Fruit fly (Drosophila melanogaster) whole organism, embryonic: Measurements from ENCODE around the gene CG3339.

Source experiments
- Aef1 ChIP-seq: fragments of 200-800 bp; sonication (Bioruptor generic); IDR thresholded peaks from 3 replicates; pipeline ENCODE4 v1.3.6; 2022; ENCODE audit warnings: missing biosample characterization, missing genetic modification characterization
- CG11398 ChIP-seq: fragments of 200-800 bp; sonication (Bioruptor generic); optimal IDR thresholded peaks from 2 replicates; lab custom pipeline; 2016; ENCODE audit warnings: missing biosample characterization, missing genetic modification characterization
- CG15073 ChIP-seq: fragments of 200-800 bp; sonication (Bioruptor generic); optimal IDR thresholded peaks from 2 replicates; lab custom pipeline; 2016; ENCODE audit warnings: missing biosample characterization, missing genetic modification characterization
- CG1602 ChIP-seq: fragments of 200-800 bp; sonication (Bioruptor generic); optimal IDR thresholded peaks from 3 replicates; lab custom pipeline; 2016; ENCODE audit warnings: missing biosample characterization, missing genetic modification characterization
- CG1792 ChIP-seq: fragments of 200-800 bp; sonication (Bioruptor generic); optimal IDR thresholded peaks from 2 replicates; lab custom pipeline; 2016; ENCODE audit warnings: missing biosample characterization, missing genetic modification characterization
- CG2875 ChIP-seq: fragments of 200-800 bp; sonication (Bioruptor generic); optimal IDR thresholded peaks from 2 replicates; lab custom pipeline; 2017; ENCODE audit warnings: missing biosample characterization, mild to moderate bottlenecking, missing genetic modification characterization, missing genetic modification reagents
- CG31224 ChIP-seq: fragments of 200-800 bp; sonication (Bioruptor generic); IDR thresholded peaks from 2 replicates; pipeline ENCODE4 v1.3.6; 2022; ENCODE audit warnings: missing biosample characterization, missing genetic modification characterization
- CG32767 ChIP-seq: fragments of 200-800 bp; sonication (Bioruptor generic); IDR thresholded peaks from 2 replicates; pipeline ENCODE4 v1.3.6; 2022; ENCODE audit warnings: missing biosample characterization, missing genetic modification characterization
- CG3995 ChIP-seq: fragments of 200-800 bp; sonication (Bioruptor generic); optimal IDR thresholded peaks from 3 replicates; lab custom pipeline; 2016; ENCODE audit warnings: missing biosample characterization, missing genetic modification characterization
- CG42726 ChIP-seq: fragments of 200-800 bp; sonication (Bioruptor generic); IDR thresholded peaks from 2 replicates; pipeline ENCODE4 v1.3.6; 2022; ENCODE audit warnings: missing biosample characterization, missing genetic modification characterization; ENCODE audit not compliant: partially characterized antibody
- CG4282 ChIP-seq: fragments of 200-800 bp; sonication (Bioruptor generic); optimal IDR thresholded peaks from 2 replicates; lab custom pipeline; 2016; ENCODE audit warnings: missing biosample characterization, missing genetic modification characterization
- CG6689 ChIP-seq: fragments of 200-800 bp; sonication (Bioruptor generic); IDR thresholded peaks from 2 replicates; pipeline ENCODE4 v1.3.6; 2022; ENCODE audit warnings: missing biosample characterization, missing genetic modification characterization
- CG8089 ChIP-seq: fragments of 200-800 bp; sonication (Bioruptor generic); optimal IDR thresholded peaks from 3 replicates; lab custom pipeline; 2016; ENCODE audit warnings: missing biosample characterization, missing genetic modification characterization
- D19A ChIP-seq: fragments of 200-800 bp; optimal IDR thresholded peaks from 3 replicates; lab custom pipeline; 2019; ENCODE audit warnings: missing biosample characterization, mild to moderate bottlenecking, missing genetic modification characterization, moderate library complexity
- Dip2 ChIP-seq: fragments of 200-800 bp; sonication (Bioruptor generic); IDR thresholded peaks from 2 replicates; pipeline ENCODE4 v1.3.6; 2022; ENCODE audit warnings: missing biosample characterization, missing genetic modification characterization
- Doc3 ChIP-seq: fragments of 200-800 bp; sonication (Bioruptor generic); IDR thresholded peaks from 3 replicates; pipeline ENCODE4 v1.3.6; 2022; ENCODE audit warnings: missing biosample characterization, missing genetic modification characterization; ENCODE audit not compliant: partially characterized antibody
- H2.0 ChIP-seq: fragments of 200-800 bp; sonication (Bioruptor generic); IDR thresholded peaks from 2 replicates; pipeline ENCODE4 v1.3.6; 2022; ENCODE audit warnings: missing biosample characterization, missing genetic modification characterization
- Hmx ChIP-seq: fragments of 200-800 bp; sonication (Bioruptor generic); optimal IDR thresholded peaks from 2 replicates; lab custom pipeline; 2016; ENCODE audit warnings: missing biosample characterization, missing genetic modification characterization
- Lhr ChIP-seq: fragments of 200-800 bp; sonication (Bioruptor generic); optimal IDR thresholded peaks from 3 replicates; lab custom pipeline; 2017; ENCODE audit warnings: mild to moderate bottlenecking, missing biosample characterization, missing genetic modification reagents, missing genetic modification characterization
- Lim3 ChIP-seq: fragments of 200-800 bp; sonication (Bioruptor generic); IDR thresholded peaks from 2 replicates; pipeline ENCODE4 v1.3.6; 2022; ENCODE audit warnings: missing biosample characterization, missing genetic modification characterization
- Mrtf ChIP-seq: fragments of 200-800 bp; sonication (Bioruptor generic); IDR thresholded peaks from 3 replicates; pipeline ENCODE4 v1.3.6; 2022; ENCODE audit warnings: missing biosample characterization, missing genetic modification characterization
- NFAT ChIP-seq: fragments of 200-800 bp; sonication (Bioruptor generic); IDR thresholded peaks from 2 replicates; pipeline ENCODE4 v1.3.6; 2022; ENCODE audit warnings: missing biosample characterization, missing genetic modification characterization
- Nf-YB ChIP-seq: fragments of 200-800 bp; sonication (Bioruptor generic); optimal IDR thresholded peaks from 3 replicates; lab custom pipeline; 2019; ENCODE audit warnings: missing biosample characterization, mild to moderate bottlenecking, missing genetic modification characterization, moderate library complexity
- Rfx ChIP-seq: fragments of 200-800 bp; sonication (Bioruptor generic); IDR thresholded peaks from 2 replicates; pipeline ENCODE4 v1.3.6; 2022; ENCODE audit warnings: missing biosample characterization, missing genetic modification characterization
- Scr ChIP-seq: fragments of 200-800 bp; sonication (Bioruptor generic); IDR thresholded peaks from 2 replicates; pipeline ENCODE4 v1.3.6; 2022; ENCODE audit warnings: missing biosample characterization, missing genetic modification characterization; ENCODE audit not compliant: partially characterized antibody
- Spps ChIP-seq: fragments of 200-800 bp; sonication (Bioruptor generic); optimal IDR thresholded peaks from 2 replicates; lab custom pipeline; 2018; ENCODE audit warnings: missing biosample characterization, mild to moderate bottlenecking, missing genetic modification characterization
- Taf1 ChIP-seq: fragments of 200-800 bp; sonication (Bioruptor generic); IDR thresholded peaks from 2 replicates; pipeline ENCODE4 v1.3.6; 2022; ENCODE audit warnings: missing biosample characterization, missing genetic modification characterization
- YL-1 ChIP-seq: fragments of 200-800 bp; sonication (Bioruptor generic); optimal IDR thresholded peaks from 3 replicates; lab custom pipeline; 2017; ENCODE audit warnings: missing biosample characterization, mild to moderate bottlenecking, missing genetic modification characterization
- al ChIP-seq: fragments of 200-800 bp; sonication (Bioruptor generic); IDR thresholded peaks from 2 replicates; pipeline ENCODE4 v1.3.6; 2022; ENCODE audit warnings: missing biosample characterization, missing genetic modification characterization
- aop ChIP-seq: fragments of 200-800 bp; sonication (Bioruptor generic); IDR thresholded peaks from 2 replicates; pipeline ENCODE4 v1.3.6; 2022; ENCODE audit warnings: missing biosample characterization, missing genetic modification characterization
- ara ChIP-seq: fragments of 200-800 bp; sonication (Bioruptor generic); IDR thresholded peaks from 2 replicates; pipeline ENCODE4 v1.3.6; 2022; ENCODE audit warnings: missing biosample characterization, missing genetic modification characterization
- ato ChIP-seq: fragments of 200-800 bp; sonication (Bioruptor generic); IDR thresholded peaks from 2 replicates; pipeline ENCODE4 v1.3.6; 2022; ENCODE audit warnings: missing biosample characterization, missing genetic modification characterization; ENCODE audit not compliant: partially characterized antibody
- bcd ChIP-seq: fragments of 200-800 bp; sonication (Bioruptor generic); optimal IDR thresholded peaks from 2 replicates; lab custom pipeline; 2017; ENCODE audit warnings: missing biosample characterization, mild to moderate bottlenecking, missing genetic modification characterization
- chif ChIP-seq, 2 experiments: fragments of 200-800 bp; sonication (Bioruptor generic); optimal IDR thresholded peaks; 3 replicates each; lab custom pipeline; 2016; ENCODE audit warnings: missing biosample characterization in 2 of 2, missing genetic modification characterization in 2 of 2
- gem ChIP-seq: fragments of 200-800 bp; sonication (Bioruptor generic); optimal IDR thresholded peaks from 2 replicates; lab custom pipeline; 2019; ENCODE audit warnings: missing biosample characterization, mild to moderate bottlenecking, missing genetic modification characterization, moderate library complexity
- hb ChIP-seq: fragments of 200-800 bp; sonication (Bioruptor generic); IDR thresholded peaks from 3 replicates; pipeline ENCODE4 v1.3.6; 2022; ENCODE audit warnings: missing biosample characterization, missing genetic modification characterization; ENCODE audit not compliant: partially characterized antibody
- hbn ChIP-seq: fragments of 200-800 bp; sonication (Bioruptor generic); IDR thresholded peaks from 2 replicates; pipeline ENCODE4 v1.3.6; 2022; ENCODE audit warnings: missing biosample characterization, missing genetic modification characterization; ENCODE audit not compliant: partially characterized antibody
- jumu ChIP-seq: fragments of 200-800 bp; sonication (Bioruptor generic); optimal IDR thresholded peaks from 3 replicates; lab custom pipeline; 2016; ENCODE audit warnings: missing biosample characterization, missing genetic modification characterization
- klu ChIP-seq: fragments of 200-800 bp; sonication (Bioruptor generic); IDR thresholded peaks from 2 replicates; pipeline ENCODE4 v1.3.6; 2022; ENCODE audit warnings: missing biosample characterization, missing genetic modification characterization
- luna ChIP-seq: fragments of 200-800 bp; sonication (Bioruptor generic); optimal IDR thresholded peaks from 2 replicates; lab custom pipeline; 2016; ENCODE audit warnings: missing biosample characterization, missing genetic modification characterization
- p53 ChIP-seq: fragments of 200-800 bp; sonication (Bioruptor generic); optimal IDR thresholded peaks from 2 replicates; lab custom pipeline; 2016; ENCODE audit warnings: missing biosample characterization, missing genetic modification characterization
- pan ChIP-seq, 4 experiments: fragments of >200 bp in 3 of 4; fragments of 200-800 bp in 1 of 4; sonication (Bioruptor generic) in 1 of 4; optimal IDR thresholded peaks in 3 of 4; IDR thresholded peaks in 1 of 4; 2 replicates each; pipeline versions ENCODE4 v1.3.6 to Lab custom; 2017 to 2022; ENCODE audit warnings: missing biosample characterization in 2 of 4, missing genetic modification characterization in 2 of 4, mixed read lengths in 1 of 4
- pita ChIP-seq: fragments of 200-800 bp; sonication (Bioruptor generic); optimal IDR thresholded peaks from 2 replicates; lab custom pipeline; 2017; ENCODE audit warnings: missing biosample characterization, mild to moderate bottlenecking, missing genetic modification characterization
- sim ChIP-seq: fragments of 200-800 bp; sonication (Bioruptor generic); IDR thresholded peaks from 2 replicates; pipeline ENCODE4 v1.3.6; 2022; ENCODE audit warnings: missing biosample characterization, missing genetic modification characterization
- sima ChIP-seq: fragments of 200-800 bp; sonication (Bioruptor generic); optimal IDR thresholded peaks from 2 replicates; lab custom pipeline; 2016; ENCODE audit warnings: missing biosample characterization, missing genetic modification characterization
- sisA ChIP-seq: fragments of 200-800 bp; sonication (Bioruptor generic); IDR thresholded peaks from 2 replicates; pipeline ENCODE4 v1.3.6; 2022; ENCODE audit warnings: missing biosample characterization, missing genetic modification characterization
- stc ChIP-seq: fragments of 200-800 bp; sonication (Bioruptor generic); IDR thresholded peaks from 2 replicates; pipeline ENCODE4 v1.3.6; 2022; ENCODE audit warnings: missing biosample characterization, missing genetic modification characterization
- sug ChIP-seq: fragments of 200-800 bp; optimal IDR thresholded peaks from 2 replicates; lab custom pipeline; 2019; ENCODE audit warnings: missing biosample characterization, mild to moderate bottlenecking, missing genetic modification characterization, moderate library complexity
- tio ChIP-seq: fragments of 200-800 bp; sonication (Bioruptor generic); optimal IDR thresholded peaks from 2 replicates; lab custom pipeline; 2017; ENCODE audit warnings: missing biosample characterization, missing genetic modification characterization, inconsistent platforms
- tx ChIP-seq: fragments of 200-800 bp; sonication (Bioruptor generic); optimal IDR thresholded peaks from 2 replicates; lab custom pipeline; 2016; ENCODE audit warnings: missing biosample characterization, missing genetic modification characterization

CG3339 gene

DNA sequence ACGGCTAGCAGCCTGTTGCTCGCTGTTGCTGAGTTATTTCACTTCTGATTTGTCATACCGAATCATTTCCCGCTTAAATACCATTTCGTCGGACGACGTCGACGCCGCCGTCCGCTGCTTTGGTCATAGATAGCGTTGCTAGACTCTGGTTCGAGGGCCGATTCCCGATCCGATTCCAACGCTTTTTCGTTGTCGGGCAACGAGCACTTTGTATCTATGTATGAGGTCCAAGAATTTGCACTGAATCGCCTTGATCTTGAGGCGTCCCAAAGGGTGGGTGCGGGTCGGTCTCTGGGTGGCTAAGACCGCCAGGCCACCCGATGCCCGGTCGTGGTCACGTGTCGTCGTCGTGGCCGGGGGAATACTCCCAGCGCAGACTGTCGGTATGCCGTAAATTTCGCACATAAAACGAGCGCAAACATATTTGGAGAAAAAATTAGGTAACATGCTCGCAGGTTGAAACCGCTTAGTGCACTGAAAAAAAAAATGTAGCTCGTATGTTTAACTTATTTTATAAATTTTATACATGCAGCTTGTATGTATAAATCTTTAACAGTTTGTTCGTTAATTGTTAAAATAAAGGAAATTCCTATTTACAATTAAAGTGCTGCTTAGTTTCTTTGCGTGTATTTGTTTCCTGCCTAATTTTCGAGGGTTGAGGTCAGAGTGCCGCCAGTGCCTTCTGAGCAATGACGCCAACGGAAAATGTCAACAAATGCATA lies 29.8 kb downstream of the CG3339 start, which contains the start of gene CG3348 (continued):
- no peak for TF ChIP-seq pita (GFP tag; lab: Kevin White, UChicago)
- TF ChIP-seq al (GFP tag; lab: Robert Waterston, UW): peak; percentile 83
- no peak for TF ChIP-seq Doc3 (GFP tag; lab: Robert Waterston, UW)
- TF ChIP-seq Aef1 (GFP tag; lab: Robert Waterston, UW): peak; percentile 75
- TF ChIP-seq Rfx: peak; percentile 87
- peak; percentile 66 for TF ChIP-seq sisA (GFP tag; lab: Robert Waterston, UW)
- TF ChIP-seq CG11398 (GFP tag; lab: Kevin White, UChicago): peak; percentile 15
- peak; percentile 87 for TF ChIP-seq gem (tag; lab: Kevin White, UChicago)
- no peak for TF ChIP-seq hbn
- TF ChIP-seq stc (GFP tag; lab: Robert Waterston, UW): 0 out of 2 replicates have a peak, but pooled peaks have one; percentile 30
- peak; percentile 49 for TF ChIP-seq tio (GFP tag; lab: Kevin White, UChicago)
- no peak for TF ChIP-seq luna
- peak; percentile 31 for TF ChIP-seq CG1602 (GFP tag; lab: Kevin White, UChicago)
- TF ChIP-seq bcd (GFP tag; lab: Kevin White, UChicago): peak; percentile 82
- TF ChIP-seq ara (GFP tag; lab: Robert Waterston, UW): peak; percentile 45; the same call in 1 of the 2 replicates
- TF ChIP-seq CG1792: peak; percentile 67
- no peak for TF ChIP-seq CG8089
- no peak for TF ChIP-seq Lim3 (GFP tag; lab: Robert Waterston, UW)
- peak; percentile 69 for TF ChIP-seq NFAT (GFP tag; lab: Robert Waterston, UW)
- TF ChIP-seq sima (GFP tag; lab: Kevin White, UChicago): no peak
- TF ChIP-seq CG31224 (GFP tag; lab: Robert Waterston, UW): peak; percentile 83
- TF ChIP-seq Spps: no peak
- peak; percentile 59 for TF ChIP-seq CG3995
- peak; percentile 8 to 39 for TF ChIP-seq chif (GFP tag; optimal IDR thresholded peaks at IDR 0.05; lab: Kevin White, UChicago)
- TF ChIP-seq Nf-YB (GFP tag; lab: Kevin White, UChicago): peak; percentile 27
- peak; percentile 8 for TF ChIP-seq jumu (GFP tag; lab: Kevin White, UChicago)
- peak; percentile 67 for TF ChIP-seq H2.0
- peak; percentile 59 for TF ChIP-seq CG6689 (GFP tag; lab: Robert Waterston, UW)
- TF ChIP-seq tx (GFP tag; lab: Kevin White, UChicago): peak; percentile 47
- TF ChIP-seq Dip2 (GFP tag; lab: Robert Waterston, UW): no peak
- no peak for TF ChIP-seq Scr (GFP tag; lab: Robert Waterston, UW)
- TF ChIP-seq Taf1: peak; percentile 78
- no peak for TF ChIP-seq sim (GFP tag; lab: Robert Waterston, UW)
- peak; percentile 58; the same call in 1 of the 3 replicates for TF ChIP-seq Mrtf (GFP tag; lab: Robert Waterston, UW)
- TF ChIP-seq CG2875 (GFP tag; lab: Kevin White, UChicago): no peak
- TF ChIP-seq D19A (tag; lab: Kevin White, UChicago): peak; percentile 38
- no peak for TF ChIP-seq CG15073 (GFP tag; lab: Kevin White, UChicago)
- no peak for TF ChIP-seq CG4282 (GFP tag; lab: Kevin White, UChicago)
- TF ChIP-seq CG32767 (GFP tag; lab: Robert Waterston, UW): 0 out of 2 replicates have a peak, but pooled peaks have one; percentile 39
- no peak for TF ChIP-seq hb (GFP tag; lab: Robert Waterston, UW)
- TF ChIP-seq CG42726 (GFP tag; lab: Robert Waterston, UW): no peak
- no peak for TF ChIP-seq aop
- TF ChIP-seq sug (tag; lab: Kevin White, UChicago): peak; percentile 11
- TF ChIP-seq Lhr (GFP tag; lab: Kevin White, UChicago): no peak
- TF ChIP-seq Hmx (GFP tag; lab: Kevin White, UChicago): peak; percentile 64
- no peak for TF ChIP-seq ato
- TF ChIP-seq YL-1 (GFP tag; lab: Kevin White, UChicago): no peak
- no peak for TF ChIP-seq p53 (GFP tag; lab: Kevin White, UChicago)
- no peak for TF ChIP-seq pan (optimal IDR thresholded peaks at IDR 0.05; lab: Kevin White, UChicago)
- TF ChIP-seq pan (GFP tag; optimal IDR thresholded peaks at IDR 0.05 in 1 of 2, IDR thresholded peaks at IDR 0.05 in 1 of 2): peak in 1 of 2 experiments; percentile 74
- TF ChIP-seq klu (GFP tag; lab: Robert Waterston, UW): peak; percentile 71
